Fruit fly (Drosophila melanogaster): ENCODE data around the gene Cht2.
A peak's percentile ranks its signal among the peaks of the same experiment; 100 is the strongest.

The Cht2 gene

DNA sequence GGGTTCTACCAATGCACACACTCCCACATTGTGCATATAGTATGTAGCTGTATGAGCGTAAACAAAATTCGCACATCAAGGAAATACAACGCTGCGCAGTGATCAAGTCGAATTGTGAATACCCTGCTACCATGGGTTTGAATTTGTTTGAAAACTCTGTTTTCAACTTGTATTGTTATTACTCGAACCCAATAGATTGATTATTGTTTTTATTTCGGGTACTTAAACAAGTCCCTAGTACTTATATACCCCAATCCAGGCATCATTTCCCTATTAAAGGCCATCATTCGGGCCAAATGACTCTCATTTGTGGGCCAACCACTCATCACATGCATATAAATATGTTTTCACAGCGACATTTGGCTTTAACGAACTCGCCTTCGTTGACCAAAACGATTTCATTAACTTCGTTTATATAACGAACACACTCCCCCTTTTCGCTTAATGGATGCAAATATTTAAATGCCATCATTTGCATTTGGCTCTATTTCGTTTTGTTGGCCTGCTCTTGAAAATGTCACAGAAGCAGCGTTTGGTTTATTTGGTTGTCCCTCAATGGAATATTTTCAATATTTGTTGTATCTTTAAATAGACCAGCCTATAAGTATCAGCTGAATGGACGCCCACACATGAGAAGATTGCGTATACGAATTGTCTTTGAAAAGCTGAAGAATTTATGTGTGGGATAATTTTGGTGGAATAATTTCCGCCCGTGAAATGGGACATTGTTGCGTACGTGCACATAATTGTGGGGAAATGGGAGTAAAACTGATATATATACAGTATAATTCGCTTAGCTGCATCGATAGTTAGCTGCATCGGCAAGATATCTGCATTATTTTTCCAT, 15.4 kb downstream of the Cht2 start:
- TF ChIP-seq Hr83 (GFP tag; optimal IDR thresholded peaks at IDR 0.05; ENCODE audit: poor library complexity, severe bottlenecking) (no peak), CG9705 (GFP tag; optimal IDR thresholded peaks at IDR 0.05) (no peak), GATAd (GFP tag; optimal IDR thresholded peaks at IDR 0.05) (no peak), fru (GFP tag; optimal IDR thresholded peaks at IDR 0.05) (peak; percentile 42), dsf (GFP tag; optimal IDR thresholded peaks at IDR 0.05; ENCODE audit: borderline replicate concordance) (no peak), Rel (GFP tag; optimal IDR thresholded peaks at IDR 0.05) (no peak), Rel (tag; optimal IDR thresholded peaks at IDR 0.05) (no peak), dl (GFP tag; optimal IDR thresholded peaks at IDR 0.05; ENCODE audit: insufficient read depth in 1 of 2, partially characterized antibody in 2 of 2) (no peak), Vsx2 (GFP tag; optimal IDR thresholded peaks at IDR 0.05; ENCODE audit: partially characterized antibody) (no peak), Myc (optimal IDR thresholded peaks at IDR 0.05) (no peak), HLH106 (tag; optimal IDR thresholded peaks at IDR 0.05) (peak; percentile 69), Mio (GFP tag; optimal IDR thresholded peaks at IDR 0.05) (no peak), dmrt93B (GFP tag; optimal IDR thresholded peaks at IDR 0.05) (no peak), Hr78 (GFP tag; optimal IDR thresholded peaks at IDR 0.05) (no peak), brk (GFP tag; optimal IDR thresholded peaks at IDR 0.05) (no peak), CG32264 (GFP tag; optimal IDR thresholded peaks at IDR 0.05) (no peak), Sp1 (GFP tag; optimal IDR thresholded peaks at IDR 0.05) (peak; percentile 43), Hnf4 (GFP tag; optimal IDR thresholded peaks at IDR 0.05) (peak; percentile 28), CrebA (GFP tag; optimal IDR thresholded peaks at IDR 0.05; ENCODE audit: borderline replicate concordance) (no peak), Abd-B (GFP tag; optimal IDR thresholded peaks at IDR 0.05) (no peak), sage (GFP tag; optimal IDR thresholded peaks at IDR 0.05) (no peak), lola (GFP tag; optimal IDR thresholded peaks at IDR 0.05) (no peak), ey (GFP tag; optimal IDR thresholded peaks at IDR 0.05) (peak; percentile 82), br (GFP tag; optimal IDR thresholded peaks at IDR 0.05) (peak; percentile 71), Dfd (GFP tag; optimal IDR thresholded peaks at IDR 0.05) (no peak), OdsH (GFP tag; optimal IDR thresholded peaks at IDR 0.05) (peak; percentile 74), Jra (GFP tag; optimal IDR thresholded peaks at IDR 0.05) (no peak), psq (GFP tag; optimal IDR thresholded peaks at IDR 0.05) (peak; percentile 25), woc (GFP tag; optimal IDR thresholded peaks at IDR 0.05) (peak; percentile 40), jim (GFP tag; optimal IDR thresholded peaks at IDR 0.05) (no peak), pan (optimal IDR thresholded peaks at IDR 0.05) (no peak), N (GFP tag; optimal IDR thresholded peaks at IDR 0.05) (no peak), Dif (GFP tag; optimal IDR thresholded peaks at IDR 0.05; ENCODE audit: partially characterized antibody) (no peak), foxo (GFP tag; optimal IDR thresholded peaks at IDR 0.05) (peak in 1 of 2 experiments; percentile 72), usp (GFP tag; optimal IDR thresholded peaks at IDR 0.05) (no peak), sv (GFP tag; optimal IDR thresholded peaks at IDR 0.05) (peak; percentile 43), rgr (GFP tag; optimal IDR thresholded peaks at IDR 0.05) (peak; percentile 70), h (GFP tag; optimal IDR thresholded peaks at IDR 0.05) (peak; percentile 82), tai (GFP tag; optimal IDR thresholded peaks at IDR 0.05) (no peak)

DNA sequence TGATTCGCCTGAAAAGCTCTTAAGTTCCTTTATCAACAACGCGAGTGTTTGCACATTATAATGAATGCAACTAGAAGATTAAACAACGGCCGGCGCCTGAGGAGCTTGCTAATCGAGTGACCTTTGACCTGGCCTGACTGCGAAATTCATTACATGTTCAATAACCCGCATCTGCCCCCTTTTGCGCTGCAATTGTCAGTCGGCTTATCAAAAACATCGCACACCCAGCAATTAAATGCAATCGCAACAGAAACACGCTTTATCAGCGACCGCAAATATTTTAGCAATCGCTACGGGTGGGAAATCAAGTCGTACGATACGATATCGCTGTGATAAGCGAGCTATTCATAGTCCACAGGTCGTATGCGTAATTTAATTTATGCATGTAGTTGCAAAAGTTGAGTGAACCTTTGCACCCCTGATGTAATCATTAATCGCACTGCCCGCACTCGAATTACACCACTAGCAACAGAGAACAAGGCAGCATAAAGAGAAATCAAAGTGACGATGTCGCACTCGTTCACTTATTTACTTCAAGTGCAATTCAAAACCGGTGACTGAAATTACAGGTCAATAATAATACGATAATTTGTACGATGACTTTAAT, 16.1 kb downstream of the Cht2 start:
- no peak for TF ChIP-seq foxo (GFP tag; optimal IDR thresholded peaks at IDR 0.05)
- no peak for TF ChIP-seq dmrt93B (GFP tag; optimal IDR thresholded peaks at IDR 0.05)
- no peak for TF ChIP-seq lola (GFP tag; optimal IDR thresholded peaks at IDR 0.05)
- no peak for TF ChIP-seq rgr (GFP tag; optimal IDR thresholded peaks at IDR 0.05)
- no peak for TF ChIP-seq br (GFP tag; optimal IDR thresholded peaks at IDR 0.05)
- no peak for TF ChIP-seq Vsx2 (GFP tag; optimal IDR thresholded peaks at IDR 0.05; ENCODE audit: partially characterized antibody)
- TF ChIP-seq Dfd (GFP tag; optimal IDR thresholded peaks at IDR 0.05): no peak
- TF ChIP-seq ey (GFP tag; optimal IDR thresholded peaks at IDR 0.05): no peak
- no peak for TF ChIP-seq Myc (optimal IDR thresholded peaks at IDR 0.05)
- TF ChIP-seq Hnf4 (GFP tag; optimal IDR thresholded peaks at IDR 0.05): no peak
- no peak for TF ChIP-seq pan (optimal IDR thresholded peaks at IDR 0.05)
- no peak for TF ChIP-seq sv (GFP tag; optimal IDR thresholded peaks at IDR 0.05)
- TF ChIP-seq CG9705 (GFP tag; optimal IDR thresholded peaks at IDR 0.05): no peak
- no peak for TF ChIP-seq Rel (GFP tag; optimal IDR thresholded peaks at IDR 0.05)
- TF ChIP-seq Rel (tag; optimal IDR thresholded peaks at IDR 0.05): no peak
- TF ChIP-seq sage (GFP tag; optimal IDR thresholded peaks at IDR 0.05): no peak
